Worm (Caenorhabditis elegans) whole organism, young adult: ENCODE data around the gene mig-13.

Source experiments
- B0336.3 ChIP-seq: fragments of 200-800 bp; sonication (Bioruptor generic); IDR thresholded peaks from 2 replicates; pipeline ENCODE4 v1.3.6; 2022; ENCODE audit warnings: missing genetic modification characterization, missing compliant biosample characterization
- C17E4.6 ChIP-seq: fragments of 200-800 bp; sonication (Bioruptor generic); IDR thresholded peaks from 2 replicates; pipeline ENCODE4 v1.3.6; 2022; ENCODE audit warnings: missing genetic modification reagents, missing genetic modification characterization, missing compliant biosample characterization
- D2030.7 ChIP-seq: fragments of 200-800 bp; sonication (Bioruptor generic); IDR thresholded peaks from 2 replicates; pipeline ENCODE4 v1.3.6; 2022; ENCODE audit warnings: missing genetic modification reagents, missing genetic modification characterization, missing compliant biosample characterization
- F23B12.7 ChIP-seq: sonication (generic microtip); optimal IDR thresholded peaks from 2 replicates; lab custom pipeline; 2017; ENCODE audit warnings: missing genetic modification characterization, mild to moderate bottlenecking, missing compliant biosample characterization, antibody characterized with exemption, moderate library complexity; ENCODE audit not compliant: insufficient read depth
- F37B4.10 ChIP-seq: fragments of 200-800 bp; sonication (Bioruptor generic); IDR thresholded peaks from 2 replicates; pipeline ENCODE4 v1.3.6; 2022; ENCODE audit warnings: missing genetic modification characterization, missing compliant biosample characterization
- F57C9.4 ChIP-seq: sonication (generic microtip); optimal IDR thresholded peaks from 2 replicates; lab custom pipeline; 2017; ENCODE audit warnings: mild to moderate bottlenecking, missing genetic modification characterization, missing compliant biosample characterization
- T26A5.8 ChIP-seq: sonication (generic microtip); optimal IDR thresholded peaks from 2 replicates; lab custom pipeline; 2016; ENCODE audit warnings: missing genetic modification characterization, missing compliant biosample characterization
- Y53F4B.3 ChIP-seq: fragments of 200-800 bp; sonication (Bioruptor generic); IDR thresholded peaks from 2 replicates; pipeline ENCODE4 v1.3.6; 2022; ENCODE audit warnings: missing genetic modification reagents, missing genetic modification characterization, missing compliant biosample characterization
- Y67H2A.10 ChIP-seq: fragments of 200-800 bp; sonication (Bioruptor generic); conservative IDR thresholded peaks from 2 replicates; pipeline ENCODE4 v1.3.6; 2022; ENCODE audit warnings: missing genetic modification reagents, missing genetic modification characterization, missing compliant biosample characterization
- ZK185.1 ChIP-seq: sonication (generic microtip); optimal IDR thresholded peaks from 2 replicates; lab custom pipeline; 2016; ENCODE audit warnings: mild to moderate bottlenecking, missing genetic modification characterization, missing compliant biosample characterization; ENCODE audit not compliant: poor library complexity, severe bottlenecking
- akir-1 ChIP-seq: fragments of 200-800 bp; sonication (Bioruptor generic); optimal IDR thresholded peaks from 2 replicates; lab custom pipeline; 2018; ENCODE audit warnings: mild to moderate bottlenecking, missing genetic modification characterization, moderate library complexity, missing compliant biosample characterization
- ama-1 ChIP-seq, 3 experiments: fragments of 150-350 bp in 1 of 3; sonication (generic microtip) in 2 of 3; optimal IDR thresholded peaks; 2 replicates each; lab custom pipeline; 2014 to 2018; ENCODE audit warnings: missing biosample characterization in 2 of 3, missing genetic modification characterization in 2 of 3, missing genetic modification reagents in 2 of 3
- atf-7 ChIP-seq: sonication (generic microtip); optimal IDR thresholded peaks from 2 replicates; lab custom pipeline; 2017; ENCODE audit warnings: mild to moderate bottlenecking, missing genetic modification characterization, missing compliant biosample characterization
- bed-1 ChIP-seq: fragments of 200-800 bp; sonication (Bioruptor generic); IDR thresholded peaks from 2 replicates; pipeline ENCODE4 v1.3.6; 2022; ENCODE audit warnings: missing genetic modification reagents, missing genetic modification characterization, missing compliant biosample characterization
- cebp-1 ChIP-seq, 2 experiments: fragments of 200-800 bp in 1 of 2; sonication (Bioruptor generic) in 1 of 2; sonication (generic microtip) in 1 of 2; IDR thresholded peaks in 1 of 2; optimal IDR thresholded peaks in 1 of 2; 2 replicates each; pipeline versions ENCODE4 v1.3.6 to Lab custom; 2017 to 2022; ENCODE audit warnings: missing compliant biosample characterization in 2 of 2, missing genetic modification characterization in 2 of 2, mild to moderate bottlenecking in 1 of 2, missing genetic modification reagents in 1 of 2, moderate library complexity in 1 of 2
- ceh-58 ChIP-seq: fragments of 200-800 bp; sonication (Bioruptor generic); IDR thresholded peaks from 2 replicates; pipeline ENCODE4 v1.3.6; 2022; ENCODE audit warnings: missing genetic modification characterization, missing compliant biosample characterization
- ceh-79 ChIP-seq: sonication (generic microtip); optimal IDR thresholded peaks from 2 replicates; lab custom pipeline; 2017; ENCODE audit warnings: mild to moderate bottlenecking, missing genetic modification characterization, missing compliant biosample characterization
- dox-1 ChIP-seq: fragments of 200-800 bp; sonication (Bioruptor generic); IDR thresholded peaks from 2 replicates; pipeline ENCODE4 v1.3.6; 2022; ENCODE audit warnings: missing genetic modification reagents, missing genetic modification characterization, missing compliant biosample characterization
- dpff-1 ChIP-seq: sonication (generic microtip); optimal IDR thresholded peaks from 2 replicates; lab custom pipeline; 2017; ENCODE audit warnings: mild to moderate bottlenecking, missing genetic modification characterization, missing compliant biosample characterization
- egl-44 ChIP-seq: fragments of 200-800 bp; sonication (Bioruptor generic); IDR thresholded peaks from 2 replicates; pipeline ENCODE4 v1.3.6; 2022; ENCODE audit warnings: missing genetic modification reagents, missing genetic modification characterization, missing compliant biosample characterization
- ets-4 ChIP-seq: fragments of 200-800 bp; sonication (Bioruptor generic); optimal IDR thresholded peaks from 2 replicates; lab custom pipeline; 2018; ENCODE audit warnings: mild to moderate bottlenecking, missing genetic modification characterization, missing compliant biosample characterization
- hmg-1.2 ChIP-seq: fragments of 200-800 bp; sonication (Bioruptor generic); IDR thresholded peaks from 2 replicates; pipeline ENCODE4 v1.3.6; 2022; ENCODE audit warnings: missing genetic modification reagents, missing genetic modification characterization, missing compliant biosample characterization
- let-607 ChIP-seq, 2 experiments: fragments of 200-800 bp in 1 of 2; sonication (Bioruptor generic) in 1 of 2; sonication (generic microtip) in 1 of 2; optimal IDR thresholded peaks; 2 replicates each; lab custom pipeline; 2016 to 2018; ENCODE audit warnings: mild to moderate bottlenecking in 2 of 2, missing compliant biosample characterization in 2 of 2, missing genetic modification characterization in 2 of 2, moderate library complexity in 2 of 2, missing genotype in 1 of 2
- lin-40 ChIP-seq: sonication (generic microtip); optimal IDR thresholded peaks from 2 replicates; lab custom pipeline; 2016; ENCODE audit warnings: missing genetic modification characterization, mild to moderate bottlenecking, missing compliant biosample characterization, missing genotype, missing genetic modification reagents
- lir-1 ChIP-seq: fragments of 200-800 bp; sonication (Bioruptor generic); conservative IDR thresholded peaks from 2 replicates; pipeline ENCODE4 v1.3.6; 2022; ENCODE audit warnings: missing genetic modification reagents, missing genetic modification characterization, missing compliant biosample characterization
- madf-10 ChIP-seq: sonication (generic microtip); optimal IDR thresholded peaks from 2 replicates; lab custom pipeline; 2016; ENCODE audit warnings: mild to moderate bottlenecking, missing genetic modification characterization, missing compliant biosample characterization
- madf-6 ChIP-seq: fragments of 200-800 bp; sonication (Bioruptor generic); IDR thresholded peaks from 2 replicates; pipeline ENCODE4 v1.3.6; 2022; ENCODE audit warnings: missing genetic modification reagents, missing genetic modification characterization, missing compliant biosample characterization
- nfyb-1 ChIP-seq: fragments of 200-800 bp; sonication (Bioruptor generic); IDR thresholded peaks from 2 replicates; pipeline ENCODE4 v1.3.6; 2022; ENCODE audit warnings: missing genetic modification reagents, missing genetic modification characterization, missing compliant biosample characterization
- nhr-179 ChIP-seq: sonication (generic microtip); optimal IDR thresholded peaks from 2 replicates; lab custom pipeline; 2016; ENCODE audit warnings: mild to moderate bottlenecking, missing genetic modification characterization, missing compliant biosample characterization
- nhr-80 ChIP-seq: sonication (generic microtip); optimal IDR thresholded peaks from 2 replicates; lab custom pipeline; 2016; ENCODE audit warnings: missing genetic modification characterization, missing compliant biosample characterization
- nhr-90 ChIP-seq: sonication (generic microtip); optimal IDR thresholded peaks from 2 replicates; lab custom pipeline; 2016; ENCODE audit warnings: missing genotype, mild to moderate bottlenecking, missing genetic modification characterization, missing compliant biosample characterization
- pbrm-1 ChIP-seq: fragments of 200-800 bp; sonication (Bioruptor generic); IDR thresholded peaks from 2 replicates; pipeline ENCODE4 v1.3.6; 2022; ENCODE audit warnings: missing genetic modification reagents, missing genetic modification characterization, missing compliant biosample characterization
- snpc-1.3 ChIP-seq: sonication (generic microtip); optimal IDR thresholded peaks from 2 replicates; lab custom pipeline; 2017; ENCODE audit warnings: missing genetic modification characterization, mild to moderate bottlenecking, missing compliant biosample characterization, antibody characterized with exemption, moderate library complexity, missing genotype, missing genetic modification reagents; ENCODE audit not compliant: insufficient read depth
- snpc-4 ChIP-seq, 5 experiments: fragments of 150-350 bp in 1 of 5; sonication (generic microtip) in 4 of 5; optimal IDR thresholded peaks; 2 replicates each; lab custom pipeline; 2014 to 2018; ENCODE audit warnings: missing genetic modification characterization in 5 of 5, missing biosample characterization in 3 of 5, antibody characterized with exemption in 2 of 5, mild to moderate bottlenecking in 2 of 5, missing compliant biosample characterization in 2 of 5, missing genotype in 2 of 5, moderate library complexity in 2 of 5, missing genetic modification reagents in 1 of 5
- sptf-2 ChIP-seq: fragments of 200-800 bp; sonication (Bioruptor generic); optimal IDR thresholded peaks from 2 replicates; lab custom pipeline; 2018; ENCODE audit warnings: mild to moderate bottlenecking, missing genetic modification characterization, missing compliant biosample characterization
- tbp1 ChIP-seq: fragments of 200-800 bp; sonication (Bioruptor generic); optimal IDR thresholded peaks from 2 replicates; lab custom pipeline; 2018; ENCODE audit warnings: mild to moderate bottlenecking, missing genetic modification characterization, missing compliant biosample characterization
- tbx-9 ChIP-seq: sonication (generic microtip); optimal IDR thresholded peaks from 2 replicates; lab custom pipeline; 2016; ENCODE audit warnings: borderline replicate concordance, missing genetic modification characterization, inconsistent platforms, missing compliant biosample characterization
- tlf-1 ChIP-seq: fragments of 200-800 bp; sonication (Bioruptor generic); optimal IDR thresholded peaks from 2 replicates; lab custom pipeline; 2018; ENCODE audit warnings: mild to moderate bottlenecking, missing genetic modification characterization, missing compliant biosample characterization
- unc-62 ChIP-seq: fragments of 150-350 bp; optimal IDR thresholded peaks from 2 replicates; lab custom pipeline; 2014; ENCODE audit warnings: missing biosample characterization, missing genetic modification reagents, missing genetic modification characterization
- ztf-22 ChIP-seq: fragments of 200-800 bp; sonication (Bioruptor generic); optimal IDR thresholded peaks from 2 replicates; lab custom pipeline; 2018; ENCODE audit warnings: mild to moderate bottlenecking, missing genetic modification characterization, moderate library complexity, missing compliant biosample characterization
- ztf-25 ChIP-seq: fragments of 200-800 bp; sonication (Bioruptor generic); IDR thresholded peaks from 2 replicates; pipeline ENCODE4 v1.3.6; 2022; ENCODE audit warnings: missing genetic modification reagents, missing genetic modification characterization, missing compliant biosample characterization
- ztf-6 ChIP-seq: fragments of 200-800 bp; sonication (Bioruptor generic); IDR thresholded peaks from 2 replicates; pipeline ENCODE4 v1.3.6; 2022; ENCODE audit warnings: missing genetic modification reagents, missing genetic modification characterization, missing compliant biosample characterization

mig-13 gene

ce11 chrX:4795329-4795728 lies 4.6 kb downstream of the mig-13 start (continued):
- no peak for TF ChIP-seq F37B4.10
- no peak for TF ChIP-seq C17E4.6 (GFP tag; lab: Robert Waterston, UW)
- no peak for TF ChIP-seq sptf-2 (GFP tag; lab: Kevin White, UChicago)

- TF ChIP-seq ets-4: peak; percentile 31
- no peak for TF ChIP-seq nhr-179 (tag; lab: Kevin White, UChicago)
- peak; percentile 41 for TF ChIP-seq tbp1
- TF ChIP-seq atf-7 (tag; lab: Kevin White, UChicago): peak; percentile 79
- TF ChIP-seq let-607 (tag; optimal IDR thresholded peaks at IDR 0.05; lab: Kevin White, UChicago): peak in 1 of 2 experiments; percentile 72
- TF ChIP-seq nfyb-1 (GFP tag; lab: Robert Waterston, UW): peak; percentile 65; the same call in 1 of the 2 replicates
- no peak for TF ChIP-seq D2030.7 (GFP tag; lab: Robert Waterston, UW)
- TF ChIP-seq ZK185.1 (tag; lab: Kevin White, UChicago): peak; percentile 2
- peak; percentile 36 for TF ChIP-seq madf-10 (tag; lab: Kevin White, UChicago)
- peak; percentile 51 for TF ChIP-seq nhr-90
- no peak for TF ChIP-seq dpff-1
- TF ChIP-seq tlf-1 (GFP tag; lab: Kevin White, UChicago): peak; percentile 12
- TF ChIP-seq ceh-79 (tag; lab: Kevin White, UChicago): no peak
- peak; percentile 81 for TF ChIP-seq unc-62 (GFP tag; lab: Kevin White, UChicago)
- TF ChIP-seq cebp-1 (GFP tag; IDR thresholded peaks at IDR 0.05; lab: Robert Waterston, UW): 0 out of 2 replicates have a peak, but pooled peaks have one; percentile 23
- TF ChIP-seq cebp-1 (tag; optimal IDR thresholded peaks at IDR 0.05; lab: Kevin White, UChicago): peak; percentile 65
- peak; percentile 96 for TF ChIP-seq nhr-80
- peak; percentile 89 for TF ChIP-seq ztf-22 (GFP tag; lab: Kevin White, UChicago)
- peak; percentile 47 for TF ChIP-seq hmg-1.2 (GFP tag; lab: Robert Waterston, UW)
- TF ChIP-seq lir-1: peak; percentile 22; the same call in 1 of the 2 replicates
- no peak for TF ChIP-seq akir-1 (GFP tag; lab: Kevin White, UChicago)
- TF ChIP-seq lin-40 (tag; lab: Kevin White, UChicago): peak; percentile 5
- 0 out of 2 replicates have a peak, but pooled peaks have one; percentile 28 for TF ChIP-seq egl-44 (GFP tag; lab: Robert Waterston, UW)
- peak; percentile 68 for TF ChIP-seq B0336.3 (GFP tag; lab: Robert Waterston, UW)
- TF ChIP-seq dox-1 (GFP tag; lab: Robert Waterston, UW): peak; percentile 61
These were observed 5.9 kb downstream of the mig-13 start for ce11 chrX:4794062-4794461.

ce11 chrX:4792979-4793378 lies 6.9 kb downstream of the mig-13 start, which contains the start of gene F43C9.1:
Gene F43C9.1 (plus strand): TSS chrX:4793279.
- no peak for TF ChIP-seq ceh-58 (GFP tag; lab: Robert Waterston, UW)
- peak; percentile 24 for TF ChIP-seq nhr-80
- TF ChIP-seq, all 124 proteins: peak for 1

ce11 chrX:4790614-4791013 lies 9.3 kb downstream of the mig-13 start:
- TF ChIP-seq D2030.7 (GFP tag; lab: Robert Waterston, UW) (no peak), madf-6 (no peak), bed-1 (GFP tag; lab: Robert Waterston, UW) (no peak), tbx-9 (tag; lab: Kevin White, UChicago) (no peak), ztf-6 (GFP tag; lab: Robert Waterston, UW) (no peak), pbrm-1 (GFP tag; lab: Robert Waterston, UW) (no peak), snpc-4 (GFP tag; optimal IDR thresholded peaks at IDR 0.05; lab: Kevin White, UChicago) (no peak), snpc-4 (tag; optimal IDR thresholded peaks at IDR 0.05; lab: Kevin White, UChicago) (no peak), Y53F4B.3 (GFP tag; lab: Robert Waterston, UW) (no peak), F23B12.7 (tag; lab: Kevin White, UChicago) (no peak), ama-1 (optimal IDR thresholded peaks at IDR 0.05; lab: Kevin White, UChicago) (no peak), ama-1 (GFP tag; optimal IDR thresholded peaks at IDR 0.05; lab: Kevin White, UChicago) (no peak), F57C9.4 (tag; lab: Kevin White, UChicago) (no peak), ztf-25 (no peak), snpc-1.3 (tag; lab: Kevin White, UChicago) (no peak), Y67H2A.10 (GFP tag; lab: Robert Waterston, UW) (no peak), T26A5.8 (tag; lab: Kevin White, UChicago) (no peak), tlf-1 (GFP tag; lab: Kevin White, UChicago) (no peak)
